Worm (Caenorhabditis elegans) whole organism, young adult: ENCODE data around the gene F10C1.1.

ENCODE experiments used
- B0019.2 ChIP-seq: fragments of 200-800 bp; sonication (Bioruptor generic); conservative IDR thresholded peaks from 2 replicates; pipeline ENCODE4 v1.3.6; 2022; ENCODE audit warnings: missing genetic modification reagents, missing genetic modification characterization, missing compliant biosample characterization
- F57A8.1 ChIP-seq: fragments of 200-800 bp; sonication (Bioruptor generic); optimal IDR thresholded peaks from 2 replicates; lab custom pipeline; 2018; ENCODE audit warnings: mild to moderate bottlenecking, missing genetic modification characterization, moderate library complexity, missing compliant biosample characterization
- attf-3 ChIP-seq: fragments of 200-800 bp; sonication (Bioruptor generic); conservative IDR thresholded peaks from 2 replicates; pipeline ENCODE4 v1.3.6; 2022; ENCODE audit warnings: missing genetic modification reagents, missing genetic modification characterization, missing compliant biosample characterization
- dpl-1 ChIP-seq: fragments of 150-350 bp; optimal IDR thresholded peaks from 2 replicates; lab custom pipeline; 2014; ENCODE audit warnings: missing biosample characterization, missing genetic modification reagents, missing genetic modification characterization
- ekl-4 ChIP-seq: fragments of 200-800 bp; sonication (Bioruptor generic); IDR thresholded peaks from 2 replicates; pipeline ENCODE4 v1.3.6; 2022; ENCODE audit warnings: missing genetic modification reagents, missing genetic modification characterization, missing compliant biosample characterization
- fkh-3 ChIP-seq: sonication (generic microtip); optimal IDR thresholded peaks from 2 replicates; lab custom pipeline; 2016; ENCODE audit warnings: mild to moderate bottlenecking, missing genetic modification characterization, missing compliant biosample characterization
- let-607 ChIP-seq, 2 experiments: fragments of 200-800 bp in 1 of 2; sonication (Bioruptor generic) in 1 of 2; sonication (generic microtip) in 1 of 2; optimal IDR thresholded peaks; 2 replicates each; lab custom pipeline; 2016 to 2018; ENCODE audit warnings: mild to moderate bottlenecking in 2 of 2, missing compliant biosample characterization in 2 of 2, missing genetic modification characterization in 2 of 2, moderate library complexity in 2 of 2, missing genotype in 1 of 2
- lsy-27 ChIP-seq: sonication (generic microtip); optimal IDR thresholded peaks from 2 replicates; lab custom pipeline; 2017; ENCODE audit warnings: missing genetic modification characterization, mild to moderate bottlenecking, missing compliant biosample characterization, antibody characterized with exemption, missing genotype, borderline replicate concordance; ENCODE audit not compliant: insufficient read depth
- mes-4 ChIP-seq: sonication (generic microtip); optimal IDR thresholded peaks from 2 replicates; lab custom pipeline; 2016; ENCODE audit warnings: missing genotype, missing genetic modification characterization, missing compliant biosample characterization
- rpc-1 ChIP-seq, 2 experiments: fragments of 150-350 bp in 1 of 2; sonication (generic microtip) in 1 of 2; optimal IDR thresholded peaks; 2 replicates each; lab custom pipeline; 2014 to 2018; ENCODE audit warnings: missing biosample characterization in 1 of 2, missing genetic modification characterization in 1 of 2, missing genetic modification reagents in 1 of 2, missing genotype in 1 of 2
- snpc-4 ChIP-seq, 5 experiments: fragments of 150-350 bp in 1 of 5; sonication (generic microtip) in 4 of 5; optimal IDR thresholded peaks; 2 replicates each; lab custom pipeline; 2014 to 2018; ENCODE audit warnings: missing genetic modification characterization in 5 of 5, missing biosample characterization in 3 of 5, antibody characterized with exemption in 2 of 5, mild to moderate bottlenecking in 2 of 5, missing compliant biosample characterization in 2 of 5, missing genotype in 2 of 5, moderate library complexity in 2 of 5, missing genetic modification reagents in 1 of 5

DNA sequence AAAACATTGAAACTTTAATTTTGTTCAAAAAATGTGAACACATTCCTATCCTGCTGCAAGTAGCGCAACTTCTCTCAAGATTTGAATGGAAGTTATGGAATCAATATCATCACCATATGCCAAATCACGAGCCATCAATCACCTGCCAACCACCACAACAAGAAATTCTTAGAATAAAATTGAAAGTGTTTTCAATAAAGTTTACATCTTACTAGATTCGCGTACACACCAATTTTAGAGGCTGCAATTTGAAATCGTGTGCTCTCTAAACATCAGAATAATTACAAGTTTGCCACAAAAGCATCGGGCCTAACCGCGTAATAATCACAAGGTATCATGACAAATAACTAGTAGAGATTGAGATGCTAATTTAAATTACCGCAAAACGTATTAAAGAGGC lies 850 bp downstream of the F10C1.1 start:
- TF ChIP-seq attf-3 (GFP tag; lab: Robert Waterston, UW) (no peak), mes-4 (no peak), snpc-4 (GFP tag; optimal IDR thresholded peaks at IDR 0.05; lab: Kevin White, UChicago) (no peak), snpc-4 (tag; optimal IDR thresholded peaks at IDR 0.05; lab: Kevin White, UChicago) (no peak), lsy-27 (tag; lab: Kevin White, UChicago) (no peak), B0019.2 (GFP tag; lab: Robert Waterston, UW) (no peak), let-607 (tag; optimal IDR thresholded peaks at IDR 0.05; lab: Kevin White, UChicago) (no peak), rpc-1 (optimal IDR thresholded peaks at IDR 0.05; lab: Kevin White, UChicago) (no peak), rpc-1 (tag; optimal IDR thresholded peaks at IDR 0.05; lab: Kevin White, UChicago) (no peak), F57A8.1 (GFP tag; lab: Kevin White, UChicago) (no peak), dpl-1 (GFP tag; lab: Kevin White, UChicago) (no peak), fkh-3 (tag; lab: Kevin White, UChicago) (no peak), ekl-4 (GFP tag; lab: Robert Waterston, UW) (no peak)
